Worm (Caenorhabditis elegans) whole organism, L2 larva: ENCODE measurements around the gene F35D2.6.

Experiments used
- F13H6.1 ChIP-seq: sonication (generic microtip); optimal IDR thresholded peaks from 2 replicates; lab custom pipeline; 2016; ENCODE audit warnings: missing genetic modification characterization, missing compliant biosample characterization
- R02D3.7 ChIP-seq: fragments of 150-350 bp; optimal IDR thresholded peaks from 2 replicates; lab custom pipeline; 2014; ENCODE audit warnings: missing biosample characterization, missing genetic modification characterization
- ZK546.5 ChIP-seq: sonication (generic microtip); optimal IDR thresholded peaks from 2 replicates; lab custom pipeline; 2017; ENCODE audit warnings: missing biosample characterization, missing genetic modification characterization
- aly-2 ChIP-seq: fragments of 150-350 bp; optimal IDR thresholded peaks from 2 replicates; lab custom pipeline; 2014; ENCODE audit warnings: missing biosample characterization, missing genetic modification characterization
- fos-1 ChIP-seq: fragments of 150-350 bp; optimal IDR thresholded peaks from 2 replicates; lab custom pipeline; 2014; ENCODE audit warnings: missing biosample characterization, missing genetic modification characterization
- lin-13 ChIP-seq: fragments of 150-350 bp; optimal IDR thresholded peaks from 2 replicates; lab custom pipeline; 2014; ENCODE audit warnings: missing biosample characterization, missing genetic modification reagents, missing genetic modification characterization
- nhr-10 ChIP-seq: sonication (generic microtip); optimal IDR thresholded peaks from 2 replicates; lab custom pipeline; 2017; ENCODE audit warnings: missing biosample characterization, missing genetic modification characterization
- nhr-129 ChIP-seq: fragments of 150-350 bp; optimal IDR thresholded peaks from 2 replicates; lab custom pipeline; 2014; ENCODE audit warnings: missing biosample characterization, missing genetic modification characterization
- sem-4 ChIP-seq: fragments of 150-350 bp; optimal IDR thresholded peaks from 2 replicates; lab custom pipeline; 2014; ENCODE audit warnings: missing biosample characterization, missing genetic modification reagents, missing genetic modification characterization
- skn-1 ChIP-seq: sonication (generic microtip); optimal IDR thresholded peaks from 2 replicates; lab custom pipeline; 2017; ENCODE audit warnings: missing biosample characterization, missing genetic modification characterization
- unc-62 ChIP-seq: fragments of 150-350 bp; optimal IDR thresholded peaks from 2 replicates; lab custom pipeline; 2014; ENCODE audit warnings: missing biosample characterization, missing genetic modification reagents, missing genetic modification characterization
- zag-1 ChIP-seq: fragments of 150-350 bp; optimal IDR thresholded peaks from 2 replicates; lab custom pipeline; 2014; ENCODE audit warnings: missing biosample characterization, missing genetic modification characterization
- ztf-11 ChIP-seq: sonication (generic microtip); optimal IDR thresholded peaks from 2 replicates; lab custom pipeline; 2017; ENCODE audit warnings: missing biosample characterization, missing genetic modification characterization

DNA sequence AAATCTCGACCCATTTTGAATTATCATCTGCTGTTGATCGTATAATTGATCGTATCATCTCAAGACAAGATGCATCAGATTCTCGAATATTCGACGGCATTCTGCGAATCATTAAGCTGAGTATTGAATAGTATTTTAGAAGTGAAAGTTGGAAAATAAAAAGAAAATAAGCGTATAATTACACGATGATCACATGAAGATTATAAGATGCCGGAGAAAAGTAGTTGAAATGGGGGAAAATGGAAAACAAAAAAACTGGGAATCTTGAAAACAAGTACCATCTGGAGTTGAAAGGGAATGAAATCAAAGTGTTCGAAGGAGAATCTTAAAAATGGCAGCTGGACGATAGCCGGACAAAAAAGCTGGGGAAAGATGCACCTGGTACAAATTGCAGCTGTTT lies 42.9 kb downstream of the F35D2.6 start, which contains the start of gene R07G3.8:
- TF ChIP-seq sem-4 (tag; lab: Kevin White, UChicago) (no peak), ztf-11 (tag; lab: Kevin White, UChicago) (no peak), skn-1 (tag; lab: Kevin White, UChicago) (no peak), unc-62 (GFP tag; lab: Kevin White, UChicago) (no peak), F13H6.1 (tag; lab: Kevin White, UChicago) (no peak), lin-13 (GFP tag; lab: Kevin White, UChicago) (no peak), fos-1 (tag; lab: Kevin White, UChicago) (no peak), nhr-10 (no peak), zag-1 (tag; lab: Kevin White, UChicago) (no peak), aly-2 (tag; lab: Kevin White, UChicago) (no peak), R02D3.7 (tag; lab: Kevin White, UChicago) (no peak), nhr-129 (tag; lab: Kevin White, UChicago) (no peak), ZK546.5 (tag; lab: Kevin White, UChicago) (no peak)
